Worm (Caenorhabditis elegans): ENCODE measurements around the gene srh-303.

DNA sequence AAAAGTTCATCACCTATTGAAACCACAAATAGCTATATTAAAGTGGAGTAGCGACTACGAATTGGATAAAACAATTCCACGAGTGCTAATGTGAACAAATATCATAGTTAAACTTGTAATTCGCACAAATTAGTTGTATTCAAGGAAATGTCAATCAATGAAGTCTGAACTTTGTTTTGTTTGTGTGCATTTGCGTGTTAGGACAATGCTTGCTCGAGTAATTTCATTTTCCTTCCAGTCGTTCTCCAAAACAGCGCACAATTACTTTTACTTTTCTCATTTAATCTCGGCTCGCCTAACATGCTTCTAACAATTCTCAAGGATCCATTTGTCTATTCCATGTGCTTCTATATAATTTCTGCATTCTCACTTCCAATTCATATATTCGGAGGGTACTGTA, 6.8 kb upstream of the srh-303 start, which contains the start of gene srh-301:
- TF ChIP-seq unc-3 (GFP tag; conservative IDR thresholded peaks at IDR 0.05) (no peak), unc-3 (tag; optimal IDR thresholded peaks at IDR 0.05) (no peak), ceh-14 (tag; optimal IDR thresholded peaks at IDR 0.05) (no peak), fkh-10 (GFP tag; optimal IDR thresholded peaks at IDR 0.05) (no peak), ets-4 (tag; optimal IDR thresholded peaks at IDR 0.05) (no peak), pha-2 (tag; optimal IDR thresholded peaks at IDR 0.05) (no peak), tbx-2 (tag; optimal IDR thresholded peaks at IDR 0.05) (no peak), C08G9.2 (tag; optimal IDR thresholded peaks at IDR 0.05) (no peak), pros-1 (tag; optimal IDR thresholded peaks at IDR 0.05) (no peak), ceh-24 (tag; optimal IDR thresholded peaks at IDR 0.05) (no peak), ceh-19 (GFP tag; optimal IDR thresholded peaks at IDR 0.05) (no peak), C38D4.7 (GFP tag; optimal IDR thresholded peaks at IDR 0.05) (no peak), pqm-1 (tag; optimal IDR thresholded peaks at IDR 0.05) (no peak), nfya-1 (tag; optimal IDR thresholded peaks at IDR 0.05) (no peak), elt-2 (tag; optimal IDR thresholded peaks at IDR 0.05) (no peak)

Data from whole organism, late embryonic.